Fruit fly (Drosophila melanogaster): Measurements from ENCODE around the gene FucT6.

Gene FucT6

DNA sequence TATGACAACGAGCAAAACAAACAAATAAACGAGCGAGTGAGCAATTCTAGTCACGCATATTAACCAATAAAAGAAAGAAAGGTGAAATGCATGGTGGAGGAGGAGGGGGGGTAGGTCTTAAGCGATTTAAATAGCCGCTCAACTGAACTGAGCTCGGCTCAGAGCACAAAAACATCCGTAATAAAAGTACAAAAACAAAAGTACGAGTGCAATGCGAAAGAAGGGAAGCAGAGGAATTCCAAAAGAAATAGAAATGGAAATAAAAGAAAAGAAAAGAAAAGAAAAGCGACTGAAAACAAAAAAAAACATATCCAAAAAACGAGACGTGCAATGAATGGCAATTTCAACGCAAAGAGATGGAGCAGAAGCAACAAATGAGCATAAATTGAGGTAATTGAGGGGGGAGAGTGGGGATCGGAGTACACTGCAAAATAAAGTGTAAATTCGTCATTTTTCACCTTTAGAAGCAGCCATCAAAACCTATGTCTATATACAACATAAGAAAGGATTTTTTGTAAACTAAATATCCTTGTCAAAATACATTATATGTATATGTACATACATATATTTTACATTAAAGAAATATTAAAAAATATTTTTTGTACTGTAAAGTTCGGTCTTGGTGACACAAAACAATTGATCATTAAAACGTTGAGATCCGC is 51.4 kb downstream of the FucT6 start:
- TF ChIP-seq CG2889 (GFP tag; IDR thresholded peaks at IDR 0.05): no peak
- TF ChIP-seq Fer3 (tag; optimal IDR thresholded peaks at IDR 0.05): no peak
- no peak for TF ChIP-seq Dip2 (GFP tag; IDR thresholded peaks at IDR 0.05)
- no peak for TF ChIP-seq HLH54F (GFP tag; optimal IDR thresholded peaks at IDR 0.05)
- no peak for TF ChIP-seq dan (GFP tag; IDR thresholded peaks at IDR 0.05)
- no peak for TF ChIP-seq CG6683 (GFP tag; optimal IDR thresholded peaks at IDR 0.05)
- TF ChIP-seq CG4617 (GFP tag; optimal IDR thresholded peaks at IDR 0.05; ENCODE audit: borderline replicate concordance): no peak
- TF ChIP-seq E2f1 (GFP tag; IDR thresholded peaks at IDR 0.05): no peak
- no peak for TF ChIP-seq Dfd (GFP tag; optimal IDR thresholded peaks at IDR 0.05)
- TF ChIP-seq CG12299 (tag; optimal IDR thresholded peaks at IDR 0.05): no peak
- peak; percentile 32; the same call in 1 of the 2 replicates for TF ChIP-seq Drgx (GFP tag; IDR thresholded peaks at IDR 0.05)
- no peak for TF ChIP-seq gro (GFP tag; optimal IDR thresholded peaks at IDR 0.05)
- no peak for TF ChIP-seq gfzf (GFP tag; optimal IDR thresholded peaks at IDR 0.05)
- no peak for TF ChIP-seq Ravus (GFP tag; IDR thresholded peaks at IDR 0.05)
- no peak for TF ChIP-seq slou (GFP tag; optimal IDR thresholded peaks at IDR 0.05)
- no peak for TF ChIP-seq CG18619 (GFP tag; optimal IDR thresholded peaks at IDR 0.05)
- TF ChIP-seq CG9817 (tag; optimal IDR thresholded peaks at IDR 0.05): no peak
- TF ChIP-seq Hr39 (optimal IDR thresholded peaks at IDR 0.05): no peak
- TF ChIP-seq zfh2 (GFP tag; optimal IDR thresholded peaks at IDR 0.05): no peak
- peak; percentile 26; the same call in 1 of the 2 replicates for TF ChIP-seq sisA (GFP tag; IDR thresholded peaks at IDR 0.05)
- TF ChIP-seq disco-r (GFP tag; optimal IDR thresholded peaks at IDR 0.05): no peak
- TF ChIP-seq dmrt11E (tag; optimal IDR thresholded peaks at IDR 0.05): peak; percentile 34
- no peak for TF ChIP-seq al (GFP tag; IDR thresholded peaks at IDR 0.05)
- TF ChIP-seq CG3281 (GFP tag; optimal IDR thresholded peaks at IDR 0.05): no peak
- no peak for TF ChIP-seq Dp (GFP tag; optimal IDR thresholded peaks at IDR 0.05)
- no peak for TF ChIP-seq az2 (GFP tag; optimal IDR thresholded peaks at IDR 0.05)
- TF ChIP-seq bbx (GFP tag; IDR thresholded peaks at IDR 0.05; ENCODE audit: partially characterized antibody): no peak
- no peak for TF ChIP-seq pita (GFP tag; optimal IDR thresholded peaks at IDR 0.05)
- no peak for TF ChIP-seq CG10462 (GFP tag; optimal IDR thresholded peaks at IDR 0.05)
- no peak for TF ChIP-seq CG7987 (GFP tag; optimal IDR thresholded peaks at IDR 0.05)
- no peak for TF ChIP-seq BEAF-32 (GFP tag; optimal IDR thresholded peaks at IDR 0.05)
- TF ChIP-seq unc-4 (GFP tag; IDR thresholded peaks at IDR 0.05; ENCODE audit: partially characterized antibody): no peak
- no peak for TF ChIP-seq sr (GFP tag; IDR thresholded peaks at IDR 0.05)
- TF ChIP-seq NK7.1 (GFP tag; optimal IDR thresholded peaks at IDR 0.05): no peak
- no peak for TF ChIP-seq Nf-YC (tag; optimal IDR thresholded peaks at IDR 0.05)
- TF ChIP-seq emc (GFP tag; optimal IDR thresholded peaks at IDR 0.05): no peak
- TF ChIP-seq scrt (GFP tag; optimal IDR thresholded peaks at IDR 0.05): no peak
- TF ChIP-seq Lpt (GFP tag; optimal IDR thresholded peaks at IDR 0.05): no peak
- TF ChIP-seq pnt (GFP tag; optimal IDR thresholded peaks at IDR 0.05): no peak
- no peak for TF ChIP-seq CG9876 (GFP tag; optimal IDR thresholded peaks at IDR 0.05)
- TF ChIP-seq CG5953 (GFP tag; IDR thresholded peaks at IDR 0.05): no peak
- TF ChIP-seq CG7928 (GFP tag; optimal IDR thresholded peaks at IDR 0.05): no peak
- no peak for TF ChIP-seq CG14441 (GFP tag; IDR thresholded peaks at IDR 0.05)
- TF ChIP-seq run (tag; optimal IDR thresholded peaks at IDR 0.05): no peak
- no peak for TF ChIP-seq nerfin-2 (GFP tag; IDR thresholded peaks at IDR 0.05; ENCODE audit: partially characterized antibody)
- no peak for TF ChIP-seq nom (GFP tag; optimal IDR thresholded peaks at IDR 0.05)
- TF ChIP-seq CG7839 (tag; optimal IDR thresholded peaks at IDR 0.05): peak; percentile 39
- TF ChIP-seq Spps (tag; optimal IDR thresholded peaks at IDR 0.05): no peak
- peak; percentile 14 for TF ChIP-seq ewg (GFP tag; optimal IDR thresholded peaks at IDR 0.05)
- peak in 1 of 2 experiments; percentile 18 for TF ChIP-seq dpn (GFP tag; optimal IDR thresholded peaks at IDR 0.05)
- TF ChIP-seq CG10959 (GFP tag; IDR thresholded peaks at IDR 0.05): no peak

All from whole organism, embryonic.